Fruit fly (Drosophila melanogaster): ENCODE measurements around the gene mRpL44.

mRpL44 gene

dm6 chr3R:5497600-5497999 lies 27.2 kb upstream of the mRpL44 start (continued):
- TF ChIP-seq Kr (GFP tag; optimal IDR thresholded peaks at IDR 0.05) (no peak), NK7.1 (GFP tag; optimal IDR thresholded peaks at IDR 0.05) (no peak), Adf1 (GFP tag; IDR thresholded peaks at IDR 0.05) (no peak), CG11247 (GFP tag; IDR thresholded peaks at IDR 0.05) (peak; percentile 13; the same call in 1 of the 2 replicates), lov (optimal IDR thresholded peaks at IDR 0.05) (no peak), lov (GFP tag; IDR thresholded peaks at IDR 0.05) (no peak), Ada2b (GFP tag; IDR thresholded peaks at IDR 0.05) (no peak), CrebB (tag; optimal IDR thresholded peaks at IDR 0.05) (no peak), CG13287 (GFP tag; IDR thresholded peaks at IDR 0.05; ENCODE audit: partially characterized antibody) (no peak), CG10959 (GFP tag; IDR thresholded peaks at IDR 0.05) (no peak), Dad (GFP tag; optimal IDR thresholded peaks at IDR 0.05) (no peak), gsb-n (tag; optimal IDR thresholded peaks at IDR 0.05) (no peak), Pdp1 (GFP tag; optimal IDR thresholded peaks at IDR 0.05) (peak in 1 of 2 experiments; percentile 9), CG11560 (tag; IDR thresholded peaks at IDR 0.05) (no peak), CG14050 (GFP tag; IDR thresholded peaks at IDR 0.05) (no peak), repo (GFP tag; optimal IDR thresholded peaks at IDR 0.05) (no peak), unpg (GFP tag; optimal IDR thresholded peaks at IDR 0.05) (no peak), CG18599 (GFP tag; optimal IDR thresholded peaks at IDR 0.05) (peak; percentile 12), fd3F (GFP tag; optimal IDR thresholded peaks at IDR 0.05) (no peak), otp (GFP tag; IDR thresholded peaks at IDR 0.05) (no peak), HLH54F (GFP tag; optimal IDR thresholded peaks at IDR 0.05) (no peak), sd (tag; optimal IDR thresholded peaks at IDR 0.05) (peak; percentile 34), Hey (tag; optimal IDR thresholded peaks at IDR 0.05) (peak; percentile 64), bowl (GFP tag; IDR thresholded peaks at IDR 0.05) (peak; percentile 34; the same call in 1 of the 2 replicates), cwo (GFP tag; optimal IDR thresholded peaks at IDR 0.05) (peak; percentile 31), Hsf (GFP tag; optimal IDR thresholded peaks at IDR 0.05) (no peak), Trl (optimal IDR thresholded peaks at IDR 0.05) (no peak), Trl (GFP tag; optimal IDR thresholded peaks at IDR 0.05) (no peak), ro (GFP tag; IDR thresholded peaks at IDR 0.05) (no peak), CG34376 (GFP tag; optimal IDR thresholded peaks at IDR 0.05) (peak; percentile 36), CG1647 (GFP tag; optimal IDR thresholded peaks at IDR 0.05) (no peak), CG32772 (GFP tag; IDR thresholded peaks at IDR 0.05) (no peak), CG17912 (GFP tag; optimal IDR thresholded peaks at IDR 0.05) (no peak), bbx (GFP tag; IDR thresholded peaks at IDR 0.05; ENCODE audit: partially characterized antibody) (0 out of 2 replicates have a peak, but pooled peaks have one; percentile 16), Sin3A (optimal IDR thresholded peaks at IDR 0.05) (no peak), az2 (GFP tag; optimal IDR thresholded peaks at IDR 0.05) (no peak), exex (tag; optimal IDR thresholded peaks at IDR 0.05) (peak; percentile 83), vfl (GFP tag; optimal IDR thresholded peaks at IDR 0.05) (no peak), jing (GFP tag; optimal IDR thresholded peaks at IDR 0.05) (no peak), CG13624 (GFP tag; optimal IDR thresholded peaks at IDR 0.05) (no peak), CG12942 (GFP tag; optimal IDR thresholded peaks at IDR 0.05) (no peak), Camta (GFP tag; optimal IDR thresholded peaks at IDR 0.05) (no peak), cg (GFP tag; optimal IDR thresholded peaks at IDR 0.05) (no peak), CG15514 (GFP tag; optimal IDR thresholded peaks at IDR 0.05) (no peak), oc (tag; optimal IDR thresholded peaks at IDR 0.05) (no peak), row (GFP tag; IDR thresholded peaks at IDR 0.05) (no peak), gsb (GFP tag; IDR thresholded peaks at IDR 0.05) (no peak), crol (GFP tag; IDR thresholded peaks at IDR 0.05) (peak; percentile 79), CG2678 (tag; optimal IDR thresholded peaks at IDR 0.05) (no peak), CG1792 (GFP tag; optimal IDR thresholded peaks at IDR 0.05) (no peak), D19B (GFP tag; optimal IDR thresholded peaks at IDR 0.05) (no peak), Dbx (GFP tag; IDR thresholded peaks at IDR 0.05) (0 out of 3 replicates have a peak, but pooled peaks have one; percentile 5), nerfin-1 (tag; optimal IDR thresholded peaks at IDR 0.05) (no peak)

Measured in whole organism, embryonic.